Worm (Caenorhabditis elegans): Measurements from ENCODE around the gene abcx-1.

- TF ChIP-seq tbx-7 (tag; optimal IDR thresholded peaks at IDR 0.05) = no peak
- no peak for TF ChIP-seq ceh-24 (tag; optimal IDR thresholded peaks at IDR 0.05)
- no peak for TF ChIP-seq ceh-48 (tag; optimal IDR thresholded peaks at IDR 0.05)
- no peak for TF ChIP-seq fkh-6 (tag; optimal IDR thresholded peaks at IDR 0.05)
- no peak for TF ChIP-seq hlh-6 (tag; optimal IDR thresholded peaks at IDR 0.05)
- no peak for TF ChIP-seq elt-2 (tag; optimal IDR thresholded peaks at IDR 0.05)
- no peak for TF ChIP-seq pros-1 (tag; optimal IDR thresholded peaks at IDR 0.05)
- TF ChIP-seq rnt-1 (tag; optimal IDR thresholded peaks at IDR 0.05) = no peak
- TF ChIP-seq ceh-9 (tag; optimal IDR thresholded peaks at IDR 0.05) = no peak
These were observed 29.3 kb downstream of the abcx-1 start, which contains the start of gene F18C5.10 for ce11 chrII:6561300-6561699.
